Fruit fly (Drosophila melanogaster) whole organism, wandering third instar larva: ENCODE results near the gene CG46244.
A peak's percentile ranks its signal among the peaks of the same experiment; 100 is the strongest.

Experiments
- Abd-B ChIP-seq: fragments of >200 bp; optimal IDR thresholded peaks from 2 replicates; lab custom pipeline; 2017; ENCODE audit warnings: missing biosample characterization, missing genetic modification characterization
- CG32264 ChIP-seq: fragments of 200-800 bp; sonication (Bioruptor generic); optimal IDR thresholded peaks from 2 replicates; lab custom pipeline; 2016; ENCODE audit warnings: missing biosample characterization, missing genetic modification characterization
- CG9705 ChIP-seq: fragments of 200-800 bp; sonication (Bioruptor generic); optimal IDR thresholded peaks from 2 replicates; lab custom pipeline; 2018; ENCODE audit warnings: missing biosample characterization, mild to moderate bottlenecking, missing genetic modification characterization
- CrebA ChIP-seq: fragments of 200-800 bp; sonication (Bioruptor generic); optimal IDR thresholded peaks from 2 replicates; lab custom pipeline; 2016; ENCODE audit warnings: missing biosample characterization, mild to moderate bottlenecking, missing genetic modification characterization, borderline replicate concordance
- Dfd ChIP-seq: fragments of >200 bp; optimal IDR thresholded peaks from 2 replicates; lab custom pipeline; 2017; ENCODE audit warnings: missing biosample characterization, missing genetic modification characterization
- Dif ChIP-seq: fragments of 200-275, 200-300 bp; sonication (Bioruptor generic); optimal IDR thresholded peaks from 2 replicates; lab custom pipeline; 2018; ENCODE audit warnings: missing biosample characterization, missing genetic modification characterization; ENCODE audit not compliant: partially characterized antibody
- GATAd ChIP-seq: sonication (Bioruptor generic); optimal IDR thresholded peaks from 2 replicates; lab custom pipeline; 2016; ENCODE audit warnings: missing biosample characterization, missing genetic modification characterization
- HLH106 ChIP-seq: fragments of 200-800 bp; optimal IDR thresholded peaks from 3 replicates; lab custom pipeline; 2019; ENCODE audit warnings: missing biosample characterization, mild to moderate bottlenecking, missing genetic modification characterization, moderate library complexity
- Hnf4 ChIP-seq: fragments of 200-800 bp; sonication (Bioruptor generic); optimal IDR thresholded peaks from 2 replicates; lab custom pipeline; 2016; ENCODE audit warnings: missing biosample characterization, mild to moderate bottlenecking, missing genetic modification characterization
- Hr78 ChIP-seq: fragments of >200 bp; optimal IDR thresholded peaks from 2 replicates; lab custom pipeline; 2017; ENCODE audit warnings: missing biosample characterization, missing genetic modification characterization
- Hr83 ChIP-seq: fragments of 200-300 bp; sonication (Bioruptor generic); optimal IDR thresholded peaks from 2 replicates; lab custom pipeline; 2016; ENCODE audit warnings: missing biosample characterization, mild to moderate bottlenecking, missing genetic modification characterization, moderate library complexity; ENCODE audit not compliant: poor library complexity, severe bottlenecking
- Jra ChIP-seq: sonication (Bioruptor generic); optimal IDR thresholded peaks from 2 replicates; lab custom pipeline; 2016; ENCODE audit warnings: missing biosample characterization, missing genetic modification characterization
- Mio ChIP-seq: sonication (Bioruptor generic); optimal IDR thresholded peaks from 2 replicates; lab custom pipeline; 2016; ENCODE audit warnings: missing biosample characterization, missing genetic modification characterization
- Myc ChIP-seq: fragments of >200 bp; optimal IDR thresholded peaks from 2 replicates; lab custom pipeline; 2017
- N ChIP-seq: fragments of >200 bp; optimal IDR thresholded peaks from 2 replicates; lab custom pipeline; 2018; ENCODE audit warnings: missing biosample characterization, missing external identifiers, missing genetic modification characterization
- OdsH ChIP-seq: fragments of 200-800 bp; sonication (Bioruptor generic); optimal IDR thresholded peaks from 2 replicates; lab custom pipeline; 2016; ENCODE audit warnings: missing biosample characterization, mild to moderate bottlenecking, missing genetic modification characterization
- Rel ChIP-seq, 2 experiments: fragments of 200-800 bp; sonication (Bioruptor generic) in 1 of 2; optimal IDR thresholded peaks; 2 replicates in 1 of 2; 3 replicates in 1 of 2; lab custom pipeline; 2016 to 2019; ENCODE audit warnings: mild to moderate bottlenecking in 2 of 2, missing biosample characterization in 2 of 2, missing genetic modification characterization in 2 of 2, moderate library complexity in 1 of 2
- Sp1 ChIP-seq: fragments of 200-800 bp; sonication (Bioruptor generic); optimal IDR thresholded peaks from 3 replicates; lab custom pipeline; 2019; ENCODE audit warnings: missing biosample characterization, mild to moderate bottlenecking, missing genetic modification characterization, moderate library complexity
- Vsx2 ChIP-seq: fragments of 200-300, 225-300 bp; sonication (Bioruptor generic); optimal IDR thresholded peaks from 2 replicates; lab custom pipeline; 2018; ENCODE audit warnings: missing biosample characterization, missing genetic modification characterization; ENCODE audit not compliant: partially characterized antibody
- br ChIP-seq: fragments of 200-800 bp; sonication (Bioruptor generic); optimal IDR thresholded peaks from 2 replicates; lab custom pipeline; 2016; ENCODE audit warnings: missing biosample characterization, missing genetic modification characterization
- brk ChIP-seq: fragments of 200-800 bp; sonication (Bioruptor generic); optimal IDR thresholded peaks from 2 replicates; lab custom pipeline; 2016; ENCODE audit warnings: missing biosample characterization, mild to moderate bottlenecking, missing genetic modification characterization
- dl ChIP-seq, 2 experiments: fragments of 175-275, 200-275 bp in 1 of 2; fragments of 200-275 bp in 1 of 2; sonication (Bioruptor generic); optimal IDR thresholded peaks; lab custom pipeline; 2018; ENCODE audit warnings: mild to moderate bottlenecking in 2 of 2, missing biosample characterization in 2 of 2, missing genetic modification characterization in 2 of 2, moderate library complexity in 2 of 2; ENCODE audit not compliant: partially characterized antibody in 2 of 2, insufficient read depth in 1 of 2
- dmrt93B ChIP-seq: fragments of 200-800 bp; sonication (Bioruptor generic); optimal IDR thresholded peaks from 2 replicates; lab custom pipeline; 2018; ENCODE audit warnings: missing biosample characterization, mild to moderate bottlenecking, missing genetic modification characterization
- dsf ChIP-seq: sonication (Bioruptor generic); optimal IDR thresholded peaks from 2 replicates; lab custom pipeline; 2016; ENCODE audit warnings: missing biosample characterization, missing genetic modification characterization, borderline replicate concordance
- ey ChIP-seq: fragments of 200-800 bp; sonication (Bioruptor generic); optimal IDR thresholded peaks from 2 replicates; lab custom pipeline; 2016; ENCODE audit warnings: missing biosample characterization, missing genetic modification characterization
- foxo ChIP-seq, 2 experiments: fragments of 200-800 bp; sonication (Bioruptor generic); optimal IDR thresholded peaks; 2 replicates in 1 of 2; 3 replicates in 1 of 2; lab custom pipeline; 2016 to 2017; ENCODE audit warnings: missing biosample characterization in 2 of 2, missing genetic modification characterization in 2 of 2
- fru ChIP-seq: fragments of 200-800 bp; sonication (Bioruptor generic); optimal IDR thresholded peaks from 3 replicates; lab custom pipeline; 2016; ENCODE audit warnings: missing biosample characterization, mild to moderate bottlenecking, missing genetic modification characterization
- h ChIP-seq: fragments of 200-800 bp; sonication (Bioruptor generic); optimal IDR thresholded peaks from 3 replicates; lab custom pipeline; 2016; ENCODE audit warnings: missing biosample characterization, mild to moderate bottlenecking, missing genetic modification characterization
- jim ChIP-seq: fragments of 175-275, 200-325 bp; sonication (Bioruptor generic); optimal IDR thresholded peaks from 2 replicates; lab custom pipeline; 2016; ENCODE audit warnings: missing biosample characterization, mild to moderate bottlenecking, missing genetic modification characterization
- lola ChIP-seq: fragments of >200 bp; optimal IDR thresholded peaks from 2 replicates; lab custom pipeline; 2017; ENCODE audit warnings: missing biosample characterization, missing genetic modification characterization
- pan ChIP-seq: fragments of >200 bp; optimal IDR thresholded peaks from 2 replicates; lab custom pipeline; 2017
- psq ChIP-seq: fragments of 200-800 bp; sonication (Bioruptor generic); optimal IDR thresholded peaks from 3 replicates; lab custom pipeline; 2017; ENCODE audit warnings: missing biosample characterization, mild to moderate bottlenecking, missing genetic modification characterization, moderate library complexity
- rgr ChIP-seq: fragments of 200-800 bp; sonication (Bioruptor generic); optimal IDR thresholded peaks from 3 replicates; lab custom pipeline; 2016; ENCODE audit warnings: missing biosample characterization, mild to moderate bottlenecking, missing genetic modification characterization
- sage ChIP-seq: fragments of 200-800 bp; sonication (Bioruptor generic); optimal IDR thresholded peaks from 2 replicates; lab custom pipeline; 2016; ENCODE audit warnings: missing biosample characterization, mild to moderate bottlenecking, missing genetic modification characterization
- sv ChIP-seq: fragments of 200-800 bp; sonication (Bioruptor generic); optimal IDR thresholded peaks from 3 replicates; lab custom pipeline; 2016; ENCODE audit warnings: missing biosample characterization, missing genetic modification characterization
- tai ChIP-seq: sonication (Bioruptor generic); optimal IDR thresholded peaks from 2 replicates; lab custom pipeline; 2016; ENCODE audit warnings: missing biosample characterization, missing genetic modification characterization
- usp ChIP-seq: fragments of >200 bp; optimal IDR thresholded peaks from 2 replicates; lab custom pipeline; 2017; ENCODE audit warnings: missing biosample characterization, missing genetic modification characterization
- woc ChIP-seq: sonication (Bioruptor generic); optimal IDR thresholded peaks from 2 replicates; lab custom pipeline; 2016; ENCODE audit warnings: missing biosample characterization, mild to moderate bottlenecking, missing genetic modification characterization

CG46244 gene

dm6 chr2L:19576299-19576971, 29.9 kb upstream of the CG46244 start:
- TF ChIP-seq Jra (GFP tag; lab: Kevin White, UChicago): no peak
- TF ChIP-seq br (GFP tag; lab: Kevin White, UChicago): peak; percentile 15
- TF ChIP-seq jim (GFP tag; lab: Kevin White, UChicago): no peak
- TF ChIP-seq tai (GFP tag; lab: Kevin White, UChicago): no peak
- TF ChIP-seq psq (GFP tag; lab: Kevin White, UChicago): no peak
- no peak for TF ChIP-seq Myc (lab: Kevin White, UChicago)
- TF ChIP-seq Hr78 (GFP tag; lab: Kevin White, UChicago): peak; percentile 71
- TF ChIP-seq CG32264 (GFP tag; lab: Kevin White, UChicago): no peak
- no peak for TF ChIP-seq rgr (GFP tag; lab: Kevin White, UChicago)
- no peak for TF ChIP-seq Sp1 (GFP tag; lab: Kevin White, UChicago)
- TF ChIP-seq brk: no peak
- TF ChIP-seq Dif: no peak
- TF ChIP-seq h (GFP tag; lab: Kevin White, UChicago): peak; percentile 5
- no peak for TF ChIP-seq GATAd (GFP tag; lab: Kevin White, UChicago)
- no peak for TF ChIP-seq pan (lab: Kevin White, UChicago)
- TF ChIP-seq foxo (GFP tag; optimal IDR thresholded peaks at IDR 0.05; lab: Kevin White, UChicago): no peak
- no peak for TF ChIP-seq sv (GFP tag; lab: Kevin White, UChicago)
- peak; percentile 85 for TF ChIP-seq N
- TF ChIP-seq dsf: no peak
- TF ChIP-seq lola (GFP tag; lab: Kevin White, UChicago): no peak
- TF ChIP-seq Abd-B (GFP tag; lab: Kevin White, UChicago): peak; percentile 28
- no peak for TF ChIP-seq dl (GFP tag; optimal IDR thresholded peaks at IDR 0.05; lab: Kevin White, UChicago; ENCODE audit: insufficient read depth in 1 of 2, partially characterized antibody in 2 of 2)
- TF ChIP-seq CrebA (GFP tag; lab: Kevin White, UChicago): no peak

- TF ChIP-seq N (no peak), OdsH (GFP tag; lab: Kevin White, UChicago) (peak; percentile 16), Rel (GFP tag; optimal IDR thresholded peaks at IDR 0.05; lab: Kevin White, UChicago) (no peak), Rel (tag; optimal IDR thresholded peaks at IDR 0.05; lab: Kevin White, UChicago) (no peak), woc (GFP tag; lab: Kevin White, UChicago) (peak; percentile 61), pan (lab: Kevin White, UChicago) (no peak), CG32264 (GFP tag; lab: Kevin White, UChicago) (no peak), psq (GFP tag; lab: Kevin White, UChicago) (peak; percentile 36), CG9705 (GFP tag; lab: Kevin White, UChicago) (peak; percentile 3), brk (no peak), Dif (no peak), Mio (GFP tag; lab: Kevin White, UChicago) (no peak), jim (GFP tag; lab: Kevin White, UChicago) (no peak), Hnf4 (no peak), sv (GFP tag; lab: Kevin White, UChicago) (no peak), dl (GFP tag; optimal IDR thresholded peaks at IDR 0.05; lab: Kevin White, UChicago; ENCODE audit: insufficient read depth in 1 of 2, partially characterized antibody in 2 of 2) (no peak), lola (GFP tag; lab: Kevin White, UChicago) (no peak), Hr83 (GFP tag; lab: Kevin White, UChicago) (peak; percentile 39), br (GFP tag; lab: Kevin White, UChicago) (no peak), Jra (GFP tag; lab: Kevin White, UChicago) (peak; percentile 2), fru (GFP tag; lab: Kevin White, UChicago) (no peak), Hr78 (GFP tag; lab: Kevin White, UChicago) (no peak), ey (peak; percentile 23), dsf (peak; percentile 44), Sp1 (GFP tag; lab: Kevin White, UChicago) (peak; percentile 41), dmrt93B (peak; percentile 20), h (GFP tag; lab: Kevin White, UChicago) (peak; percentile 60), CrebA (GFP tag; lab: Kevin White, UChicago) (no peak), rgr (GFP tag; lab: Kevin White, UChicago) (peak; percentile 48), tai (GFP tag; lab: Kevin White, UChicago) (no peak), Myc (lab: Kevin White, UChicago) (peak; percentile 75), sage (GFP tag; lab: Kevin White, UChicago) (no peak), foxo (GFP tag; optimal IDR thresholded peaks at IDR 0.05; lab: Kevin White, UChicago) (peak in 1 of 2 experiments; percentile 69), HLH106 (tag; lab: Kevin White, UChicago) (peak; percentile 72), usp (no peak), Abd-B (GFP tag; lab: Kevin White, UChicago) (no peak), Vsx2 (no peak), Dfd (GFP tag; lab: Kevin White, UChicago) (no peak), GATAd (GFP tag; lab: Kevin White, UChicago) (no peak)
Observed at dm6 chr2L:19577187-19577765, 29.1 kb upstream of the CG46244 start, which contains the start of the genes spi and msb1l. TSS of gene spi (minus strand) at chr2L:19577315. TSS of gene msb1l (plus strand) at chr2L:19577701.
